Worm (Caenorhabditis elegans) whole organism, late embryonic: ENCODE results near the gene ins-1.

Source experiments
- C08G9.2 ChIP-seq: sonication (generic microtip); optimal IDR thresholded peaks from 2 replicates; lab custom pipeline; 2016; ENCODE audit warnings: mild to moderate bottlenecking, missing genetic modification characterization, moderate library complexity, missing compliant biosample characterization
- F13H6.1 ChIP-seq: sonication (generic microtip); optimal IDR thresholded peaks from 2 replicates; lab custom pipeline; 2016; ENCODE audit warnings: missing genetic modification characterization, missing compliant biosample characterization
- T23F11.4 ChIP-seq: fragments of 200-800 bp; sonication (Bioruptor generic); optimal IDR thresholded peaks from 2 replicates; lab custom pipeline; 2018; ENCODE audit warnings: mild to moderate bottlenecking, missing genetic modification characterization, missing compliant biosample characterization
- Y22D7AL.16 ChIP-seq: sonication (generic microtip); optimal IDR thresholded peaks from 2 replicates; lab custom pipeline; 2016; ENCODE audit warnings: missing genetic modification characterization, missing compliant biosample characterization
- ahr-1 ChIP-seq: sonication (generic microtip); optimal IDR thresholded peaks from 2 replicates; lab custom pipeline; 2016; ENCODE audit warnings: missing genetic modification characterization, missing compliant biosample characterization
- ceh-14 ChIP-seq: sonication (generic microtip); optimal IDR thresholded peaks from 2 replicates; lab custom pipeline; 2016; ENCODE audit warnings: missing genotype, missing genetic modification characterization, missing compliant biosample characterization
- ceh-19 ChIP-seq: fragments of 200-800 bp; sonication (Bioruptor generic); optimal IDR thresholded peaks from 2 replicates; lab custom pipeline; 2018; ENCODE audit warnings: mild to moderate bottlenecking, missing genetic modification characterization, missing compliant biosample characterization
- ceh-2 ChIP-seq: sonication (generic microtip); optimal IDR thresholded peaks from 2 replicates; lab custom pipeline; 2016; ENCODE audit warnings: missing genotype, missing genetic modification characterization, missing compliant biosample characterization
- ceh-22 ChIP-seq: sonication (generic microtip); optimal IDR thresholded peaks from 2 replicates; lab custom pipeline; 2017; ENCODE audit warnings: missing biosample characterization, missing genetic modification characterization
- ceh-24 ChIP-seq: sonication (generic microtip); optimal IDR thresholded peaks from 2 replicates; lab custom pipeline; 2016; ENCODE audit warnings: mild to moderate bottlenecking, missing genetic modification characterization, missing compliant biosample characterization
- ceh-45 ChIP-seq: fragments of 200-800 bp; sonication (Bioruptor generic); IDR thresholded peaks from 2 replicates; pipeline ENCODE4 v1.3.6; 2022; ENCODE audit warnings: missing genetic modification reagents, missing genetic modification characterization, missing compliant biosample characterization
- ceh-48 ChIP-seq: sonication (generic microtip); optimal IDR thresholded peaks from 2 replicates; lab custom pipeline; 2016; ENCODE audit warnings: missing genetic modification characterization, inconsistent platforms, missing compliant biosample characterization
- ceh-6 ChIP-seq: fragments of 200-800 bp; sonication (Bioruptor generic); optimal IDR thresholded peaks from 2 replicates; lab custom pipeline; 2018; ENCODE audit warnings: mild to moderate bottlenecking, missing genetic modification characterization, missing compliant biosample characterization
- dmd-4 ChIP-seq: sonication (generic microtip); optimal IDR thresholded peaks from 2 replicates; lab custom pipeline; 2016; ENCODE audit warnings: borderline replicate concordance, missing genetic modification characterization, missing compliant biosample characterization
- dve-1 ChIP-seq: sonication (generic microtip); optimal IDR thresholded peaks from 2 replicates; lab custom pipeline; 2017; ENCODE audit warnings: antibody characterized with exemption, mild to moderate bottlenecking, missing genetic modification characterization, missing compliant biosample characterization
- elt-4 ChIP-seq: sonication (generic microtip); optimal IDR thresholded peaks from 2 replicates; lab custom pipeline; 2016; ENCODE audit warnings: missing genetic modification characterization, missing compliant biosample characterization
- ets-4 ChIP-seq: sonication (generic microtip); optimal IDR thresholded peaks from 2 replicates; lab custom pipeline; 2016; ENCODE audit warnings: missing genetic modification characterization, missing compliant biosample characterization
- eyg-1 ChIP-seq: sonication (generic microtip); optimal IDR thresholded peaks from 2 replicates; lab custom pipeline; 2016; ENCODE audit warnings: missing genotype, missing genetic modification characterization, missing compliant biosample characterization
- fax-1 ChIP-seq: sonication (generic microtip); optimal IDR thresholded peaks from 2 replicates; lab custom pipeline; 2016; ENCODE audit warnings: missing genotype, missing genetic modification characterization, missing compliant biosample characterization
- fkh-6 ChIP-seq: sonication (generic microtip); optimal IDR thresholded peaks from 2 replicates; lab custom pipeline; 2016; ENCODE audit warnings: missing genetic modification characterization, missing compliant biosample characterization
- hlh-13 ChIP-seq: fragments of 200-800 bp; sonication (Bioruptor generic); optimal IDR thresholded peaks from 2 replicates; lab custom pipeline; 2018; ENCODE audit warnings: mild to moderate bottlenecking, missing genetic modification characterization, missing compliant biosample characterization
- hlh-15 ChIP-seq: sonication (generic microtip); optimal IDR thresholded peaks from 2 replicates; lab custom pipeline; 2016; ENCODE audit warnings: missing genetic modification characterization, missing compliant biosample characterization
- hlh-30 ChIP-seq: sonication (generic microtip); optimal IDR thresholded peaks from 2 replicates; lab custom pipeline; 2017; ENCODE audit warnings: antibody characterized with exemption, missing genetic modification characterization, missing compliant biosample characterization; ENCODE audit not compliant: insufficient read depth
- hlh-6 ChIP-seq: sonication (generic microtip); optimal IDR thresholded peaks from 2 replicates; lab custom pipeline; 2016; ENCODE audit warnings: missing genotype, missing genetic modification characterization, missing compliant biosample characterization
- hlh-8 ChIP-seq: sonication (generic microtip); optimal IDR thresholded peaks from 2 replicates; lab custom pipeline; 2016; ENCODE audit warnings: missing genotype, missing genetic modification characterization, missing compliant biosample characterization
- lim-6 ChIP-seq: sonication (generic microtip); optimal IDR thresholded peaks from 2 replicates; lab custom pipeline; 2016; ENCODE audit warnings: missing genetic modification characterization, missing compliant biosample characterization
- lin-11 ChIP-seq: fragments of 200-800 bp; sonication (Bioruptor generic); optimal IDR thresholded peaks from 2 replicates; lab custom pipeline; 2018; ENCODE audit warnings: mild to moderate bottlenecking, missing genetic modification characterization, missing compliant biosample characterization
- nfya-1 ChIP-seq: sonication (generic microtip); optimal IDR thresholded peaks from 2 replicates; lab custom pipeline; 2017; ENCODE audit warnings: missing genetic modification characterization, mild to moderate bottlenecking, missing compliant biosample characterization, antibody characterized with exemption, moderate library complexity
- nhr-232 ChIP-seq: sonication (generic microtip); optimal IDR thresholded peaks from 2 replicates; lab custom pipeline; 2016; ENCODE audit warnings: missing genetic modification characterization, missing compliant biosample characterization
- pag-3 ChIP-seq: sonication (generic microtip); optimal IDR thresholded peaks from 2 replicates; lab custom pipeline; 2016; ENCODE audit warnings: missing compliant biosample characterization, missing genetic modification characterization, borderline replicate concordance
- pat-9 ChIP-seq: fragments of 200-800 bp; sonication (Bioruptor generic); optimal IDR thresholded peaks from 2 replicates; lab custom pipeline; 2018; ENCODE audit warnings: mild to moderate bottlenecking, missing genetic modification characterization, moderate library complexity, missing compliant biosample characterization
- pax-1 ChIP-seq: fragments of 150-350 bp; optimal IDR thresholded peaks from 2 replicates; lab custom pipeline; 2014; ENCODE audit warnings: missing biosample characterization, missing genetic modification characterization
- pha-2 ChIP-seq: sonication (generic microtip); optimal IDR thresholded peaks from 2 replicates; lab custom pipeline; 2017; ENCODE audit warnings: mild to moderate bottlenecking, missing genetic modification characterization, missing compliant biosample characterization
- ref-2 ChIP-seq: sonication (generic microtip); optimal IDR thresholded peaks from 2 replicates; lab custom pipeline; 2016; ENCODE audit warnings: missing genetic modification characterization, missing compliant biosample characterization
- rnt-1 ChIP-seq: sonication (generic microtip); optimal IDR thresholded peaks from 2 replicates; lab custom pipeline; 2016; ENCODE audit warnings: missing genetic modification characterization, missing compliant biosample characterization
- syd-9 ChIP-seq: sonication (generic microtip); optimal IDR thresholded peaks from 2 replicates; lab custom pipeline; 2016; ENCODE audit warnings: mild to moderate bottlenecking, missing genetic modification characterization, moderate library complexity, missing compliant biosample characterization
- tbx-7 ChIP-seq: sonication (generic microtip); optimal IDR thresholded peaks from 2 replicates; lab custom pipeline; 2016; ENCODE audit warnings: missing genotype, missing genetic modification characterization, missing compliant biosample characterization
- ttx-3 ChIP-seq: sonication (generic microtip); optimal IDR thresholded peaks from 2 replicates; lab custom pipeline; 2016; ENCODE audit warnings: missing genetic modification reagents, missing genetic modification characterization, missing compliant biosample characterization
- unc-3 ChIP-seq, 2 experiments: fragments of 200-800 bp in 1 of 2; sonication (Bioruptor generic) in 1 of 2; sonication (generic microtip) in 1 of 2; conservative IDR thresholded peaks in 1 of 2; optimal IDR thresholded peaks in 1 of 2; 2 replicates each; pipeline versions ENCODE4 v1.3.6 to Lab custom; 2016 to 2022; ENCODE audit warnings: missing compliant biosample characterization in 2 of 2, missing genetic modification characterization in 2 of 2, missing genetic modification reagents in 1 of 2
- unc-42 ChIP-seq: sonication (generic microtip); optimal IDR thresholded peaks from 2 replicates; lab custom pipeline; 2016; ENCODE audit warnings: missing genotype, missing genetic modification characterization, missing compliant biosample characterization
- unc-55 ChIP-seq: sonication (generic microtip); optimal IDR thresholded peaks from 2 replicates; lab custom pipeline; 2017; ENCODE audit warnings: missing biosample characterization, missing genetic modification reagents, missing genetic modification characterization
- unc-86 ChIP-seq: sonication (generic microtip); optimal IDR thresholded peaks from 2 replicates; lab custom pipeline; 2016; ENCODE audit warnings: missing genetic modification characterization, missing compliant biosample characterization
- zip-5 ChIP-seq: sonication (generic microtip); optimal IDR thresholded peaks from 2 replicates; lab custom pipeline; 2016; ENCODE audit warnings: missing genetic modification characterization, missing compliant biosample characterization
- ztf-16 ChIP-seq: sonication (generic microtip); optimal IDR thresholded peaks from 2 replicates; lab custom pipeline; 2017; ENCODE audit warnings: missing genetic modification characterization, missing compliant biosample characterization

Gene ins-1

DNA sequence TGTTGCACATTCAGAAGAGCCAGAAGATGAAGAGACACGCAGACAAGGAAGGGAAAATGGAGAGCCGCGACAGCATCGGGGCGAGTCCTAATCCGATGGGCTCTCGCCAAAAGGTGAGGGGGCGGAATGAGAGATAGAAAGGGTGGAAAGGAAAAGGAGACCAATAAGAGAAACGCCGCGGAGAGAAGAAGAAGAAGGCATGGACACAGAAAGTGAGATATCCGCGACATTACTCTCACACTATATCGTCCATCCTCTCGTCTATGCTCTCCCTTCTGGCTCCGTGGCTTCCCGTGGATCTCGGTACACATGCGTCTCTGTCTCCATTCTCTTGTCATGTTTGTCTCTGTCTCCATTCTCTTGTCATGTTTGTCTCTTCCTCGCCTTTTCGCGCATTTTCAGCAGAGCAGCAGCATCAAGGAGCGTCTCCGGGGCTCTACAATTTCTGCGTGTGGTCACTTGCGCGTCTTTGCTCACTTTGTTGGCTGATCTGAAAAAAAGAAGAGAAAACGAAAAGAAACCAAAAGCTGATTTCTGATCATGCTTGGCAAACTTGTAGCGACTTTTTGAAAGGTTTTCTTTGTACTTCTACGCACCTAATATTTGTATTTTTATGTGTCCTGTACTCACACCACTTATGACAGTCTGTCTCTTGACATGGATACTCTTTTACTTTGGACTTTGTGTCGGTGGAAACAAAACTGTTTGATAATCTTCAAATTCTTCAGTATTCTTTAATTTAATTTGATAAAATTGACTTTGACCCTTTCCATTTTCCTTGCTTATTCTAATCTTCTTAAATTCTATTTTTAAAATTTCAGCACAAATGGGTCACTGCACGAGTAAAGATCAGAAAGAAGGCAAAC, 33.1 kb upstream of the ins-1 start, which contains the start of gene gpa-7 (continued):
- TF ChIP-seq T23F11.4 (no peak), fax-1 (tag; lab: Kevin White, UChicago) (peak; percentile 68), ttx-3 (no peak), ztf-16 (tag; lab: Kevin White, UChicago) (no peak), pat-9 (tag; lab: Kevin White, UChicago) (peak; percentile 35), ref-2 (tag; lab: Kevin White, UChicago) (peak; percentile 71), ahr-1 (no peak), ceh-24 (tag; lab: Kevin White, UChicago) (no peak), ceh-45 (GFP tag; lab: Robert Waterston, UW) (no peak), ceh-6 (no peak), lin-11 (tag; lab: Kevin White, UChicago) (no peak), elt-4 (tag; lab: Kevin White, UChicago) (no peak), hlh-13 (no peak), dmd-4 (tag; lab: Kevin White, UChicago) (no peak), ceh-22 (tag; lab: Kevin White, UChicago) (no peak), nfya-1 (tag; lab: Kevin White, UChicago) (peak; percentile 86), eyg-1 (tag; lab: Kevin White, UChicago) (no peak), fkh-6 (no peak), pax-1 (tag; lab: Kevin White, UChicago) (no peak), ceh-14 (tag; lab: Kevin White, UChicago) (peak; percentile 75), Y22D7AL.16 (tag; lab: Kevin White, UChicago) (no peak), hlh-30 (tag; lab: Kevin White, UChicago) (no peak), ceh-48 (tag; lab: Kevin White, UChicago) (no peak), C08G9.2 (tag; lab: Kevin White, UChicago) (peak; percentile 44), pha-2 (tag; lab: Kevin White, UChicago) (no peak), F13H6.1 (peak; percentile 63), zip-5 (no peak), lim-6 (tag; lab: Kevin White, UChicago) (peak; percentile 15), nhr-232 (tag; lab: Kevin White, UChicago) (no peak), hlh-15 (tag; lab: Kevin White, UChicago) (no peak), ceh-19 (GFP tag; lab: Kevin White, UChicago) (peak; percentile 74), rnt-1 (tag; lab: Kevin White, UChicago) (peak; percentile 44), ceh-2 (tag; lab: Kevin White, UChicago) (no peak), unc-55 (GFP tag; lab: Kevin White, UChicago) (peak; percentile 54), dve-1 (no peak), hlh-6 (tag; lab: Kevin White, UChicago) (peak; percentile 10), tbx-7 (tag; lab: Kevin White, UChicago) (no peak), pag-3 (no peak), unc-86 (tag; lab: Kevin White, UChicago) (peak; percentile 22), unc-3 (GFP tag; conservative IDR thresholded peaks at IDR 0.05; lab: Robert Waterston, UW) (no peak; the same call in 1 of the 2 replicates), unc-3 (tag; optimal IDR thresholded peaks at IDR 0.05; lab: Kevin White, UChicago) (peak; percentile 50), unc-42 (tag; lab: Kevin White, UChicago) (peak; percentile 86), hlh-8 (tag; lab: Kevin White, UChicago) (peak; percentile 33), syd-9 (peak; percentile 37), ets-4 (no peak)
